Worm (Caenorhabditis elegans) whole organism, L1 larva: Measurements from ENCODE around the gene ced-13.

Source experiments
- grh-1 ChIP-seq: fragments of 200-800 bp; sonication (Bioruptor generic); IDR thresholded peaks from 2 replicates; pipeline ENCODE4 v1.3.6; 2022; ENCODE audit warnings: missing genetic modification reagents, missing genetic modification characterization, missing compliant biosample characterization
- lsy-2 ChIP-seq, 2 experiments: fragments of 150-350 bp; optimal IDR thresholded peaks; 2 replicates each; lab custom pipeline; 2014; ENCODE audit warnings: missing biosample characterization in 2 of 2, missing genetic modification characterization in 2 of 2
- mab-9 ChIP-seq: fragments of 200-800 bp; sonication (Bioruptor generic); IDR thresholded peaks from 2 replicates; pipeline ENCODE4 v1.3.6; 2022; ENCODE audit warnings: missing genetic modification reagents, missing genetic modification characterization, missing compliant biosample characterization
- unc-62 ChIP-seq: fragments of 150-350 bp; optimal IDR thresholded peaks from 2 replicates; lab custom pipeline; 2014; ENCODE audit warnings: missing biosample characterization, missing genetic modification reagents, missing genetic modification characterization

- TF ChIP-seq grh-1 (GFP tag; lab: Robert Waterston, UW) (no peak), mab-9 (GFP tag; lab: Robert Waterston, UW) (no peak), unc-62 (no peak), lsy-2 (tag; optimal IDR thresholded peaks at IDR 0.05; lab: Kevin White, UChicago) (no peak)
These were observed 23.9 kb upstream of the ced-13 start, which contains the start of gene R09F10.1 for ce11 chrX:8323371-8323770.
